Worm (Caenorhabditis elegans) whole organism, young adult: ENCODE data around the gene lipl-7.

Source experiments
- B0035.1 ChIP-seq: sonication (generic microtip); optimal IDR thresholded peaks from 2 replicates; lab custom pipeline; 2016; ENCODE audit warnings: missing genetic modification characterization, mild to moderate bottlenecking, missing compliant biosample characterization, missing genotype, missing genetic modification reagents
- B0261.1 ChIP-seq: sonication (generic microtip); optimal IDR thresholded peaks from 2 replicates; lab custom pipeline; 2016; ENCODE audit warnings: mild to moderate bottlenecking, missing genetic modification characterization, moderate library complexity, missing compliant biosample characterization
- C17E4.6 ChIP-seq: fragments of 200-800 bp; sonication (Bioruptor generic); IDR thresholded peaks from 2 replicates; pipeline ENCODE4 v1.3.6; 2022; ENCODE audit warnings: missing genetic modification reagents, missing genetic modification characterization, missing compliant biosample characterization
- D2030.7 ChIP-seq: fragments of 200-800 bp; sonication (Bioruptor generic); IDR thresholded peaks from 2 replicates; pipeline ENCODE4 v1.3.6; 2022; ENCODE audit warnings: missing genetic modification reagents, missing genetic modification characterization, missing compliant biosample characterization
- F10E7.11 ChIP-seq: sonication (generic microtip); optimal IDR thresholded peaks from 2 replicates; lab custom pipeline; 2017; ENCODE audit warnings: mild to moderate bottlenecking, missing genetic modification characterization, moderate library complexity, missing compliant biosample characterization
- F22D6.2 ChIP-seq: sonication (generic microtip); optimal IDR thresholded peaks from 2 replicates; lab custom pipeline; 2016; ENCODE audit warnings: mild to moderate bottlenecking, missing genetic modification characterization, missing compliant biosample characterization
- F37B4.10 ChIP-seq: fragments of 200-800 bp; sonication (Bioruptor generic); IDR thresholded peaks from 2 replicates; pipeline ENCODE4 v1.3.6; 2022; ENCODE audit warnings: missing genetic modification characterization, missing compliant biosample characterization
- F52B5.7 ChIP-seq: sonication (generic microtip); optimal IDR thresholded peaks from 2 replicates; lab custom pipeline; 2016; ENCODE audit warnings: mild to moderate bottlenecking, missing genetic modification characterization, missing compliant biosample characterization
- K11D2.4 ChIP-seq: fragments of 200-800 bp; sonication (Bioruptor generic); IDR thresholded peaks from 2 replicates; pipeline ENCODE4 v1.3.6; 2022; ENCODE audit warnings: missing genetic modification reagents, missing genetic modification characterization, missing compliant biosample characterization
- T07F8.4 ChIP-seq: sonication (generic microtip); optimal IDR thresholded peaks from 2 replicates; lab custom pipeline; 2016; ENCODE audit warnings: mild to moderate bottlenecking, missing genetic modification characterization, moderate library complexity, missing compliant biosample characterization
- Y53F4B.3 ChIP-seq: fragments of 200-800 bp; sonication (Bioruptor generic); IDR thresholded peaks from 2 replicates; pipeline ENCODE4 v1.3.6; 2022; ENCODE audit warnings: missing genetic modification reagents, missing genetic modification characterization, missing compliant biosample characterization
- Y53G8AR.9 ChIP-seq: fragments of 200-800 bp; sonication (Bioruptor generic); conservative IDR thresholded peaks from 2 replicates; pipeline ENCODE4 v1.3.6; 2022; ENCODE audit warnings: missing genetic modification reagents, missing genetic modification characterization, missing compliant biosample characterization
- Y79H2A.3 ChIP-seq: fragments of 200-800 bp; sonication (Bioruptor generic); conservative IDR thresholded peaks from 2 replicates; pipeline ENCODE4 v1.3.6; 2022; ENCODE audit warnings: missing genetic modification reagents, missing genetic modification characterization, missing compliant biosample characterization
- atf-7 ChIP-seq: sonication (generic microtip); optimal IDR thresholded peaks from 2 replicates; lab custom pipeline; 2017; ENCODE audit warnings: mild to moderate bottlenecking, missing genetic modification characterization, missing compliant biosample characterization
- attf-3 ChIP-seq: fragments of 200-800 bp; sonication (Bioruptor generic); conservative IDR thresholded peaks from 2 replicates; pipeline ENCODE4 v1.3.6; 2022; ENCODE audit warnings: missing genetic modification reagents, missing genetic modification characterization, missing compliant biosample characterization
- bed-1 ChIP-seq: fragments of 200-800 bp; sonication (Bioruptor generic); IDR thresholded peaks from 2 replicates; pipeline ENCODE4 v1.3.6; 2022; ENCODE audit warnings: missing genetic modification reagents, missing genetic modification characterization, missing compliant biosample characterization
- cebp-1 ChIP-seq, 2 experiments: fragments of 200-800 bp in 1 of 2; sonication (Bioruptor generic) in 1 of 2; sonication (generic microtip) in 1 of 2; IDR thresholded peaks in 1 of 2; optimal IDR thresholded peaks in 1 of 2; 2 replicates each; pipeline versions ENCODE4 v1.3.6 to Lab custom; 2017 to 2022; ENCODE audit warnings: missing compliant biosample characterization in 2 of 2, missing genetic modification characterization in 2 of 2, mild to moderate bottlenecking in 1 of 2, missing genetic modification reagents in 1 of 2, moderate library complexity in 1 of 2
- ceh-58 ChIP-seq: fragments of 200-800 bp; sonication (Bioruptor generic); IDR thresholded peaks from 2 replicates; pipeline ENCODE4 v1.3.6; 2022; ENCODE audit warnings: missing genetic modification characterization, missing compliant biosample characterization
- dpl-1 ChIP-seq: fragments of 150-350 bp; optimal IDR thresholded peaks from 2 replicates; lab custom pipeline; 2014; ENCODE audit warnings: missing biosample characterization, missing genetic modification reagents, missing genetic modification characterization
- efl-1 ChIP-seq: fragments of 150-350 bp; optimal IDR thresholded peaks from 2 replicates; lab custom pipeline; 2014; ENCODE audit warnings: missing biosample characterization, missing genetic modification reagents, missing genetic modification characterization
- egrh-3 ChIP-seq: fragments of 200-800 bp; sonication (Bioruptor generic); IDR thresholded peaks from 2 replicates; pipeline ENCODE4 v1.3.6; 2022; ENCODE audit warnings: missing genetic modification reagents, missing genetic modification characterization, missing compliant biosample characterization
- him-1 ChIP-seq: sonication (generic microtip); optimal IDR thresholded peaks from 2 replicates; lab custom pipeline; 2016; ENCODE audit warnings: missing genotype, missing genetic modification reagents, missing genetic modification characterization, missing compliant biosample characterization
- lin-26 ChIP-seq: fragments of 200-800 bp; sonication (Bioruptor generic); IDR thresholded peaks from 2 replicates; pipeline ENCODE4 v1.3.6; 2022; ENCODE audit warnings: missing genetic modification reagents, missing genetic modification characterization, missing compliant biosample characterization
- lin-35 ChIP-seq, 3 experiments: fragments of 150-350 bp in 2 of 3; sonication (generic microtip) in 1 of 3; optimal IDR thresholded peaks; 2 replicates each; lab custom pipeline; 2014 to 2018; ENCODE audit warnings: missing biosample characterization in 3 of 3, missing genetic modification characterization in 3 of 3, missing genetic modification reagents in 3 of 3
- lin-40 ChIP-seq: sonication (generic microtip); optimal IDR thresholded peaks from 2 replicates; lab custom pipeline; 2016; ENCODE audit warnings: missing genetic modification characterization, mild to moderate bottlenecking, missing compliant biosample characterization, missing genotype, missing genetic modification reagents
- lsy-27 ChIP-seq: sonication (generic microtip); optimal IDR thresholded peaks from 2 replicates; lab custom pipeline; 2017; ENCODE audit warnings: missing genetic modification characterization, mild to moderate bottlenecking, missing compliant biosample characterization, antibody characterized with exemption, missing genotype, borderline replicate concordance; ENCODE audit not compliant: insufficient read depth
- mel-28 ChIP-seq: sonication (generic microtip); optimal IDR thresholded peaks from 2 replicates; lab custom pipeline; 2016; ENCODE audit warnings: borderline replicate concordance, mild to moderate bottlenecking, missing genetic modification characterization, missing compliant biosample characterization
- mes-4 ChIP-seq: sonication (generic microtip); optimal IDR thresholded peaks from 2 replicates; lab custom pipeline; 2016; ENCODE audit warnings: missing genotype, missing genetic modification characterization, missing compliant biosample characterization
- nhr-27 ChIP-seq: fragments of 200-800 bp; sonication (Bioruptor generic); optimal IDR thresholded peaks from 2 replicates; lab custom pipeline; 2018; ENCODE audit warnings: mild to moderate bottlenecking, missing genetic modification characterization, moderate library complexity, missing compliant biosample characterization
- nhr-80 ChIP-seq: sonication (generic microtip); optimal IDR thresholded peaks from 2 replicates; lab custom pipeline; 2016; ENCODE audit warnings: missing genetic modification characterization, missing compliant biosample characterization
- pbrm-1 ChIP-seq: fragments of 200-800 bp; sonication (Bioruptor generic); IDR thresholded peaks from 2 replicates; pipeline ENCODE4 v1.3.6; 2022; ENCODE audit warnings: missing genetic modification reagents, missing genetic modification characterization, missing compliant biosample characterization
- rec-8 ChIP-seq, 2 experiments: sonication (generic microtip); optimal IDR thresholded peaks; 2 replicates each; lab custom pipeline; 2016; ENCODE audit warnings: mild to moderate bottlenecking in 2 of 2, missing genetic modification characterization in 2 of 2, missing genetic modification reagents in 2 of 2, missing genotype in 2 of 2, missing biosample characterization in 1 of 2, missing compliant biosample characterization in 1 of 2, moderate library complexity in 1 of 2
- rpc-1 ChIP-seq, 2 experiments: fragments of 150-350 bp in 1 of 2; sonication (generic microtip) in 1 of 2; optimal IDR thresholded peaks; 2 replicates each; lab custom pipeline; 2014 to 2018; ENCODE audit warnings: missing biosample characterization in 1 of 2, missing genetic modification characterization in 1 of 2, missing genetic modification reagents in 1 of 2, missing genotype in 1 of 2
- sea-2 ChIP-seq: fragments of 200-800 bp; sonication (Bioruptor generic); IDR thresholded peaks from 2 replicates; pipeline ENCODE4 v1.3.6; 2022; ENCODE audit warnings: missing genetic modification characterization, missing compliant biosample characterization
- snpc-3.4 ChIP-seq: sonication (generic microtip); optimal IDR thresholded peaks from 2 replicates; lab custom pipeline; 2017; ENCODE audit warnings: missing genetic modification characterization, mild to moderate bottlenecking, missing compliant biosample characterization, antibody characterized with exemption, moderate library complexity, missing genotype, missing genetic modification reagents
- unc-130 ChIP-seq: sonication (generic microtip); optimal IDR thresholded peaks from 2 replicates; lab custom pipeline; 2016; ENCODE audit warnings: missing genetic modification reagents, missing genetic modification characterization, missing compliant biosample characterization
- zfh-2 ChIP-seq: fragments of 200-800 bp; sonication (Bioruptor generic); conservative IDR thresholded peaks from 2 replicates; pipeline ENCODE4 v1.3.6; 2022; ENCODE audit warnings: missing genetic modification reagents, missing genetic modification characterization, missing compliant biosample characterization
- ztf-18 ChIP-seq: sonication (generic microtip); optimal IDR thresholded peaks from 2 replicates; lab custom pipeline; 2016; ENCODE audit warnings: missing genotype, mild to moderate bottlenecking, missing genetic modification characterization, missing compliant biosample characterization
- ztf-26 ChIP-seq: sonication (generic microtip); optimal IDR thresholded peaks from 2 replicates; lab custom pipeline; 2017; ENCODE audit warnings: missing genetic modification characterization, missing compliant biosample characterization
- ztf-3 ChIP-seq: fragments of 200-800 bp; sonication (Bioruptor generic); optimal IDR thresholded peaks from 2 replicates; lab custom pipeline; 2018; ENCODE audit warnings: mild to moderate bottlenecking, missing genetic modification characterization, missing compliant biosample characterization

lipl-7 gene

ce11 chrIV:10252350-10252792, 10.7 kb upstream of the lipl-7 start (continued):
- TF ChIP-seq lin-26 (GFP tag; lab: Robert Waterston, UW) (no peak; the same call in 1 of the 2 replicates), F52B5.7 (no peak), F10E7.11 (no peak), F37B4.10 (no peak), lin-40 (tag; lab: Kevin White, UChicago) (peak; percentile 91), lsy-27 (tag; lab: Kevin White, UChicago) (no peak), C17E4.6 (no peak), ztf-18 (tag; lab: Kevin White, UChicago) (peak; percentile 21)

- no peak for TF ChIP-seq ztf-3
- no peak for TF ChIP-seq zfh-2 (GFP tag; lab: Robert Waterston, UW)
- no peak for TF ChIP-seq ztf-18 (tag; lab: Kevin White, UChicago)
- no peak for TF ChIP-seq unc-130 (GFP tag; lab: Kevin White, UChicago)
- no peak for TF ChIP-seq attf-3
- TF ChIP-seq B0261.1, result no peak
Measured at ce11 chrIV:10251764-10252163, 10.1 kb upstream of the lipl-7 start.

ce11 chrIV:10251261-10251660, 9.6 kb upstream of the lipl-7 start:
- no peak for TF ChIP-seq B0035.1 (tag; lab: Kevin White, UChicago)
- TF ChIP-seq K11D2.4 (GFP tag; lab: Robert Waterston, UW), result no peak
- no peak for TF ChIP-seq him-1 (tag; lab: Kevin White, UChicago)
- no peak for TF ChIP-seq T07F8.4 (tag; lab: Kevin White, UChicago)

ce11 chrIV:10250577-10251075, 9.0 kb upstream of the lipl-7 start, which contains the start of gene daf-14:
Gene daf-14, plus strand, starts transcription at chrIV:10250627.
- TF ChIP-seq egrh-3 (GFP tag; lab: Robert Waterston, UW) (no peak), F52B5.7 (no peak), ztf-26 (tag; lab: Kevin White, UChicago) (peak; percentile 43), B0035.1 (tag; lab: Kevin White, UChicago) (no peak), nhr-80 (tag; lab: Kevin White, UChicago) (peak; percentile 20), ztf-18 (tag; lab: Kevin White, UChicago) (no peak), lin-35 (GFP tag; optimal IDR thresholded peaks at IDR 0.05; lab: Kevin White, UChicago) (no peak), rec-8 (tag; optimal IDR thresholded peaks at IDR 0.05; lab: Kevin White, UChicago) (no peak), sea-2 (GFP tag; lab: Robert Waterston, UW) (no peak), cebp-1 (GFP tag; IDR thresholded peaks at IDR 0.05; lab: Robert Waterston, UW) (no peak), cebp-1 (tag; optimal IDR thresholded peaks at IDR 0.05; lab: Kevin White, UChicago) (peak; percentile 22)

- peak; percentile 54; the same call in 1 of the 2 replicates for TF ChIP-seq Y53G8AR.9 (GFP tag; lab: Robert Waterston, UW)
- TF ChIP-seq D2030.7, result peak; percentile 43
- no peak for TF ChIP-seq nhr-80 (tag; lab: Kevin White, UChicago)
- no peak for TF ChIP-seq bed-1 (GFP tag; lab: Robert Waterston, UW)
- no peak for TF ChIP-seq mes-4 (tag; lab: Kevin White, UChicago)
- TF ChIP-seq efl-1 (GFP tag; lab: Kevin White, UChicago), result peak; percentile 53
- TF ChIP-seq nhr-27 (tag; lab: Kevin White, UChicago), result no peak
- no peak for TF ChIP-seq pbrm-1
- no peak for TF ChIP-seq dpl-1 (GFP tag; lab: Kevin White, UChicago)
- TF ChIP-seq Y79H2A.3 (GFP tag; lab: Robert Waterston, UW), result peak; percentile 61; the same call in 1 of the 2 replicates
- no peak for TF ChIP-seq F22D6.2 (tag; lab: Kevin White, UChicago)
- no peak for TF ChIP-seq snpc-3.4
- 0 out of 2 replicates have a peak, but pooled peaks have one; percentile 71 for TF ChIP-seq ceh-58 (GFP tag; lab: Robert Waterston, UW)
- no peak for TF ChIP-seq atf-7 (tag; lab: Kevin White, UChicago)
- TF ChIP-seq rpc-1 (optimal IDR thresholded peaks at IDR 0.05; lab: Kevin White, UChicago), result no peak
- TF ChIP-seq rpc-1 (tag; optimal IDR thresholded peaks at IDR 0.05; lab: Kevin White, UChicago), result no peak
- TF ChIP-seq Y53F4B.3 (GFP tag; lab: Robert Waterston, UW), result no peak
- TF ChIP-seq mel-28 (tag; lab: Kevin White, UChicago), result no peak
Measured at ce11 chrIV:10245666-10246210, 4.1 kb upstream of the lipl-7 start, which contains the start of gene F01G10.10. Gene F01G10.10, plus strand, starts transcription at chrIV:10246160.
